Worm (Caenorhabditis elegans) whole organism, L4/young adult: ENCODE measurements around the gene ZC302.3.

Experiments used
- W03F9.2 ChIP-seq: fragments of 150-350 bp; optimal IDR thresholded peaks from 2 replicates; lab custom pipeline; 2014; ENCODE audit warnings: missing biosample characterization, missing genetic modification characterization
- dao-5 ChIP-seq: sonication (generic microtip); optimal IDR thresholded peaks from 2 replicates; lab custom pipeline; 2016; ENCODE audit warnings: missing genotype, missing genetic modification characterization, moderate library complexity, missing compliant biosample characterization
- him-1 ChIP-seq: sonication (generic microtip); optimal IDR thresholded peaks from 2 replicates; lab custom pipeline; 2016; ENCODE audit warnings: missing genotype, missing genetic modification reagents, missing genetic modification characterization, missing compliant biosample characterization

- TF ChIP-seq W03F9.2 (tag; lab: Kevin White, UChicago) (no peak), dao-5 (no peak), him-1 (tag; lab: Kevin White, UChicago) (no peak)
These were observed 24.2 kb downstream of the ZC302.3 start for ce11 chrV:10716865-10717713.
